Fruit fly (Drosophila melanogaster) whole organism, wandering third instar larva: Measurements from ENCODE around the gene Nckx30C.

Experiments
- CrebA ChIP-seq: fragments of 200-800 bp; sonication (Bioruptor generic); optimal IDR thresholded peaks from 2 replicates; lab custom pipeline; 2016; ENCODE audit warnings: missing biosample characterization, mild to moderate bottlenecking, missing genetic modification characterization, borderline replicate concordance
- tai ChIP-seq: sonication (Bioruptor generic); optimal IDR thresholded peaks from 2 replicates; lab custom pipeline; 2016; ENCODE audit warnings: missing biosample characterization, missing genetic modification characterization

dm6 chr2L:9685184-9685583 lies 61.1 kb downstream of the Nckx30C start:
- no peak for TF ChIP-seq tai (GFP tag; lab: Kevin White, UChicago)
- no peak for TF ChIP-seq CrebA (GFP tag; lab: Kevin White, UChicago)
